Fruit fly (Drosophila melanogaster): ENCODE measurements around the gene RpL35.

dm6 chrX:5698087-5698727, 26.0 kb downstream of the RpL35 start, which contains the start of gene AdamTS-B:
- TF ChIP-seq CG15710 (tag; optimal IDR thresholded peaks at IDR 0.05) (peak; percentile 78), CG13204 (GFP tag; optimal IDR thresholded peaks at IDR 0.05) (no peak), CG34367 (tag; optimal IDR thresholded peaks at IDR 0.05) (peak; percentile 52), gl (tag; optimal IDR thresholded peaks at IDR 0.05) (peak; percentile 39), CG8159 (tag; optimal IDR thresholded peaks at IDR 0.05) (peak; percentile 84), CG8301 (tag; optimal IDR thresholded peaks at IDR 0.05) (peak; percentile 74), D1 (tag; optimal IDR thresholded peaks at IDR 0.05) (peak; percentile 34)

All from whole organism, pupa.